Fruit fly (Drosophila melanogaster) whole organism, wandering third instar larva: Measurements from ENCODE around the gene Ndfip.

Experiments used
- Abd-B ChIP-seq: fragments of >200 bp; optimal IDR thresholded peaks from 2 replicates; lab custom pipeline; 2017; ENCODE audit warnings: missing biosample characterization, missing genetic modification characterization
- CG32264 ChIP-seq: fragments of 200-800 bp; sonication (Bioruptor generic); optimal IDR thresholded peaks from 2 replicates; lab custom pipeline; 2016; ENCODE audit warnings: missing biosample characterization, missing genetic modification characterization
- CG9705 ChIP-seq: fragments of 200-800 bp; sonication (Bioruptor generic); optimal IDR thresholded peaks from 2 replicates; lab custom pipeline; 2018; ENCODE audit warnings: missing biosample characterization, mild to moderate bottlenecking, missing genetic modification characterization
- CrebA ChIP-seq: fragments of 200-800 bp; sonication (Bioruptor generic); optimal IDR thresholded peaks from 2 replicates; lab custom pipeline; 2016; ENCODE audit warnings: missing biosample characterization, mild to moderate bottlenecking, missing genetic modification characterization, borderline replicate concordance
- Dfd ChIP-seq: fragments of >200 bp; optimal IDR thresholded peaks from 2 replicates; lab custom pipeline; 2017; ENCODE audit warnings: missing biosample characterization, missing genetic modification characterization
- Dif ChIP-seq: fragments of 200-275, 200-300 bp; sonication (Bioruptor generic); optimal IDR thresholded peaks from 2 replicates; lab custom pipeline; 2018; ENCODE audit warnings: missing biosample characterization, missing genetic modification characterization; ENCODE audit not compliant: partially characterized antibody
- GATAd ChIP-seq: sonication (Bioruptor generic); optimal IDR thresholded peaks from 2 replicates; lab custom pipeline; 2016; ENCODE audit warnings: missing biosample characterization, missing genetic modification characterization
- HLH106 ChIP-seq: fragments of 200-800 bp; optimal IDR thresholded peaks from 3 replicates; lab custom pipeline; 2019; ENCODE audit warnings: missing biosample characterization, mild to moderate bottlenecking, missing genetic modification characterization, moderate library complexity
- Hnf4 ChIP-seq: fragments of 200-800 bp; sonication (Bioruptor generic); optimal IDR thresholded peaks from 2 replicates; lab custom pipeline; 2016; ENCODE audit warnings: missing biosample characterization, mild to moderate bottlenecking, missing genetic modification characterization
- Hr78 ChIP-seq: fragments of >200 bp; optimal IDR thresholded peaks from 2 replicates; lab custom pipeline; 2017; ENCODE audit warnings: missing biosample characterization, missing genetic modification characterization
- Hr83 ChIP-seq: fragments of 200-300 bp; sonication (Bioruptor generic); optimal IDR thresholded peaks from 2 replicates; lab custom pipeline; 2016; ENCODE audit warnings: missing biosample characterization, mild to moderate bottlenecking, missing genetic modification characterization, moderate library complexity; ENCODE audit not compliant: poor library complexity, severe bottlenecking
- Jra ChIP-seq: sonication (Bioruptor generic); optimal IDR thresholded peaks from 2 replicates; lab custom pipeline; 2016; ENCODE audit warnings: missing biosample characterization, missing genetic modification characterization
- Mio ChIP-seq: sonication (Bioruptor generic); optimal IDR thresholded peaks from 2 replicates; lab custom pipeline; 2016; ENCODE audit warnings: missing biosample characterization, missing genetic modification characterization
- Myc ChIP-seq: fragments of >200 bp; optimal IDR thresholded peaks from 2 replicates; lab custom pipeline; 2017
- N ChIP-seq: fragments of >200 bp; optimal IDR thresholded peaks from 2 replicates; lab custom pipeline; 2018; ENCODE audit warnings: missing biosample characterization, missing external identifiers, missing genetic modification characterization
- OdsH ChIP-seq: fragments of 200-800 bp; sonication (Bioruptor generic); optimal IDR thresholded peaks from 2 replicates; lab custom pipeline; 2016; ENCODE audit warnings: missing biosample characterization, mild to moderate bottlenecking, missing genetic modification characterization
- Rel ChIP-seq, 2 experiments: fragments of 200-800 bp; sonication (Bioruptor generic) in 1 of 2; optimal IDR thresholded peaks; 2 replicates in 1 of 2; 3 replicates in 1 of 2; lab custom pipeline; 2016 to 2019; ENCODE audit warnings: mild to moderate bottlenecking in 2 of 2, missing biosample characterization in 2 of 2, missing genetic modification characterization in 2 of 2, moderate library complexity in 1 of 2
- Sp1 ChIP-seq: fragments of 200-800 bp; sonication (Bioruptor generic); optimal IDR thresholded peaks from 3 replicates; lab custom pipeline; 2019; ENCODE audit warnings: missing biosample characterization, mild to moderate bottlenecking, missing genetic modification characterization, moderate library complexity
- Vsx2 ChIP-seq: fragments of 200-300, 225-300 bp; sonication (Bioruptor generic); optimal IDR thresholded peaks from 2 replicates; lab custom pipeline; 2018; ENCODE audit warnings: missing biosample characterization, missing genetic modification characterization; ENCODE audit not compliant: partially characterized antibody
- br ChIP-seq: fragments of 200-800 bp; sonication (Bioruptor generic); optimal IDR thresholded peaks from 2 replicates; lab custom pipeline; 2016; ENCODE audit warnings: missing biosample characterization, missing genetic modification characterization
- brk ChIP-seq: fragments of 200-800 bp; sonication (Bioruptor generic); optimal IDR thresholded peaks from 2 replicates; lab custom pipeline; 2016; ENCODE audit warnings: missing biosample characterization, mild to moderate bottlenecking, missing genetic modification characterization
- dl ChIP-seq, 2 experiments: fragments of 175-275, 200-275 bp in 1 of 2; fragments of 200-275 bp in 1 of 2; sonication (Bioruptor generic); optimal IDR thresholded peaks; lab custom pipeline; 2018; ENCODE audit warnings: mild to moderate bottlenecking in 2 of 2, missing biosample characterization in 2 of 2, missing genetic modification characterization in 2 of 2, moderate library complexity in 2 of 2; ENCODE audit not compliant: partially characterized antibody in 2 of 2, insufficient read depth in 1 of 2
- dmrt93B ChIP-seq: fragments of 200-800 bp; sonication (Bioruptor generic); optimal IDR thresholded peaks from 2 replicates; lab custom pipeline; 2018; ENCODE audit warnings: missing biosample characterization, mild to moderate bottlenecking, missing genetic modification characterization
- dsf ChIP-seq: sonication (Bioruptor generic); optimal IDR thresholded peaks from 2 replicates; lab custom pipeline; 2016; ENCODE audit warnings: missing biosample characterization, missing genetic modification characterization, borderline replicate concordance
- ey ChIP-seq: fragments of 200-800 bp; sonication (Bioruptor generic); optimal IDR thresholded peaks from 2 replicates; lab custom pipeline; 2016; ENCODE audit warnings: missing biosample characterization, missing genetic modification characterization
- foxo ChIP-seq, 2 experiments: fragments of 200-800 bp; sonication (Bioruptor generic); optimal IDR thresholded peaks; 2 replicates in 1 of 2; 3 replicates in 1 of 2; lab custom pipeline; 2016 to 2017; ENCODE audit warnings: missing biosample characterization in 2 of 2, missing genetic modification characterization in 2 of 2
- fru ChIP-seq: fragments of 200-800 bp; sonication (Bioruptor generic); optimal IDR thresholded peaks from 3 replicates; lab custom pipeline; 2016; ENCODE audit warnings: missing biosample characterization, mild to moderate bottlenecking, missing genetic modification characterization
- h ChIP-seq: fragments of 200-800 bp; sonication (Bioruptor generic); optimal IDR thresholded peaks from 3 replicates; lab custom pipeline; 2016; ENCODE audit warnings: missing biosample characterization, mild to moderate bottlenecking, missing genetic modification characterization
- jim ChIP-seq: fragments of 175-275, 200-325 bp; sonication (Bioruptor generic); optimal IDR thresholded peaks from 2 replicates; lab custom pipeline; 2016; ENCODE audit warnings: missing biosample characterization, mild to moderate bottlenecking, missing genetic modification characterization
- lola ChIP-seq: fragments of >200 bp; optimal IDR thresholded peaks from 2 replicates; lab custom pipeline; 2017; ENCODE audit warnings: missing biosample characterization, missing genetic modification characterization
- pan ChIP-seq: fragments of >200 bp; optimal IDR thresholded peaks from 2 replicates; lab custom pipeline; 2017
- psq ChIP-seq: fragments of 200-800 bp; sonication (Bioruptor generic); optimal IDR thresholded peaks from 3 replicates; lab custom pipeline; 2017; ENCODE audit warnings: missing biosample characterization, mild to moderate bottlenecking, missing genetic modification characterization, moderate library complexity
- rgr ChIP-seq: fragments of 200-800 bp; sonication (Bioruptor generic); optimal IDR thresholded peaks from 3 replicates; lab custom pipeline; 2016; ENCODE audit warnings: missing biosample characterization, mild to moderate bottlenecking, missing genetic modification characterization
- sage ChIP-seq: fragments of 200-800 bp; sonication (Bioruptor generic); optimal IDR thresholded peaks from 2 replicates; lab custom pipeline; 2016; ENCODE audit warnings: missing biosample characterization, mild to moderate bottlenecking, missing genetic modification characterization
- sv ChIP-seq: fragments of 200-800 bp; sonication (Bioruptor generic); optimal IDR thresholded peaks from 3 replicates; lab custom pipeline; 2016; ENCODE audit warnings: missing biosample characterization, missing genetic modification characterization
- tai ChIP-seq: sonication (Bioruptor generic); optimal IDR thresholded peaks from 2 replicates; lab custom pipeline; 2016; ENCODE audit warnings: missing biosample characterization, missing genetic modification characterization
- usp ChIP-seq: fragments of >200 bp; optimal IDR thresholded peaks from 2 replicates; lab custom pipeline; 2017; ENCODE audit warnings: missing biosample characterization, missing genetic modification characterization
- woc ChIP-seq: sonication (Bioruptor generic); optimal IDR thresholded peaks from 2 replicates; lab custom pipeline; 2016; ENCODE audit warnings: missing biosample characterization, mild to moderate bottlenecking, missing genetic modification characterization

The Ndfip gene

DNA sequence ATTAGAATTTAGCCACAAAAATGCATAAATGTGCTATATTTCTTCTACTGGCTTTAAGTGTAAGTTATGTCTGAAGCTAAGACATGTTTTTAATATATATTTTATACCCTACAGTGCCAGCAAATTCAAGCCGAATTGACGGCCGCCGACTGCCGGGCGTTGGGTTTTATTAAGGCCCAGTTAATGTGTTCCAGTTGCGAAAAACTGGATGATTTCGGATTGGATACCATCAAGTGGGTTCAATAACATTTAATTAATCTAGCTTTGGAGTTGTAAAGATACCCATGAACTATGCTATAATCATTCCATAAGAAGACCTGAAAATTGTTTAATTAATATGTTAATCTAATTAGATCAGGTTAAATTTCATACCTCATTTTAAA, 579 bp upstream of the Ndfip start:
- TF ChIP-seq fru (GFP tag; lab: Kevin White, UChicago), result no peak
- TF ChIP-seq sv (GFP tag; lab: Kevin White, UChicago), result no peak
- no peak for TF ChIP-seq foxo (GFP tag; optimal IDR thresholded peaks at IDR 0.05; lab: Kevin White, UChicago)
- no peak for TF ChIP-seq Vsx2
- TF ChIP-seq CrebA, result no peak
- no peak for TF ChIP-seq HLH106 (tag; lab: Kevin White, UChicago)
- TF ChIP-seq psq (GFP tag; lab: Kevin White, UChicago), result no peak
- no peak for TF ChIP-seq ey
- TF ChIP-seq Dfd (GFP tag; lab: Kevin White, UChicago), result no peak
- no peak for TF ChIP-seq Mio (GFP tag; lab: Kevin White, UChicago)

DNA sequence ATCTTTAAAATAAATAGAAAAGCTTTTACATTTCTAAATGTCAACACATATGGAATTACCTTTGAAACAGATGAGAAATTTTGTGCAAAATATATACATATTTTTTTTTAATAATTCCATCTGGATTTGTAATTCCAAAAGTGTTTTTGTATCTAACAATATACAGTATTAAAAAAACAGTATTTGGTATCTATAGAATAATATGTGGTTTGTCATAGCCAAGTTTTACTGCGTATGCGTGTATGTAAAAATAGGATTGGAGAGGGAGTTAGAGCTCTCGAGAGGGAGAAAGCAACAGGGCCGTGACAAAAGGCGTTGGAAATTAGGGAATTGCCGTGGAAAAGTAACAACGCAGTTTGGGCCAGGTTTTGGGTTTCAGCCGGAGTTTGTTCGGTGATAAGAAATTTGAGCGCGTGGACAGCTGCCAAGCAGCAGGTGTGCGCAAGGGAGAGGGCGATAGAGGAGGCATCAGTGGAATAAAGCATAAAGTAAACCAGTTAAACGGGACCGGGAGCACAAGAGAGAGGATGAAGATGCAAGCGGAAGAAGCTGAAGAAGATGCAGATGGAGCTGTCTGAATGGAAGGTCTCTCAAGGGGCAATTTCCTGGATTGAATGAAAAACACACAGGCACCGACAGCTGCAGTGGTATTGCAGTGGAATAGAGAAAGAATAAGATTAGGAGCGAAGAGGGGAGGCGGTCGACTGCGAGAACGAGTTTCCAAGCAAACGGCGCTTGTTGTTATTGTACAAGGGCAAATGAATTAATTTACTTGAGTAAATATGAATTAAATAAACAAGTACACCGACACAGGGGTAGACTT, 991 bp downstream of the Ndfip start:
- TF ChIP-seq Myc (lab: Kevin White, UChicago) (no peak), pan (no peak), Dif (GFP tag; lab: Kevin White, UChicago) (peak; percentile 77), Dfd (GFP tag; lab: Kevin White, UChicago) (no peak), sage (GFP tag; lab: Kevin White, UChicago) (peak; percentile 49), HLH106 (tag; lab: Kevin White, UChicago) (peak; percentile 10), CG32264 (GFP tag; lab: Kevin White, UChicago) (peak; percentile 73), h (peak; percentile 94), Rel (GFP tag; optimal IDR thresholded peaks at IDR 0.05; lab: Kevin White, UChicago) (no peak), Rel (tag; optimal IDR thresholded peaks at IDR 0.05; lab: Kevin White, UChicago) (no peak), CG9705 (peak; percentile 63), tai (GFP tag; lab: Kevin White, UChicago) (peak; percentile 78), N (GFP tag; lab: Kevin White, UChicago) (no peak), dmrt93B (GFP tag; lab: Kevin White, UChicago) (peak; percentile 65), brk (GFP tag; lab: Kevin White, UChicago) (peak; percentile 59), Vsx2 (peak; percentile 92), rgr (GFP tag; lab: Kevin White, UChicago) (peak; percentile 62), OdsH (GFP tag; lab: Kevin White, UChicago) (peak; percentile 37), CrebA (peak; percentile 85), foxo (GFP tag; optimal IDR thresholded peaks at IDR 0.05; lab: Kevin White, UChicago) (peak in 1 of 2 experiments; percentile 85), Sp1 (GFP tag; lab: Kevin White, UChicago) (no peak), Hr78 (GFP tag; lab: Kevin White, UChicago) (no peak), Hr83 (GFP tag; lab: Kevin White, UChicago) (peak; percentile 100), jim (GFP tag; lab: Kevin White, UChicago) (peak; percentile 87), Abd-B (GFP tag; lab: Kevin White, UChicago) (no peak), Jra (GFP tag; lab: Kevin White, UChicago) (peak; percentile 76), Mio (GFP tag; lab: Kevin White, UChicago) (no peak), usp (GFP tag; lab: Kevin White, UChicago) (no peak), ey (no peak), dl (GFP tag; optimal IDR thresholded peaks at IDR 0.05; lab: Kevin White, UChicago; ENCODE audit: insufficient read depth in 1 of 2, partially characterized antibody in 2 of 2) (peak; percentile 3 to 25), sv (GFP tag; lab: Kevin White, UChicago) (no peak), Hnf4 (peak; percentile 87), GATAd (GFP tag; lab: Kevin White, UChicago) (no peak), fru (GFP tag; lab: Kevin White, UChicago) (peak; percentile 85), psq (GFP tag; lab: Kevin White, UChicago) (peak; percentile 54), dsf (GFP tag; lab: Kevin White, UChicago) (no peak), lola (GFP tag; lab: Kevin White, UChicago) (no peak), br (GFP tag; lab: Kevin White, UChicago) (peak; percentile 72), woc (GFP tag; lab: Kevin White, UChicago) (peak; percentile 34)
